Worm (Caenorhabditis elegans): ENCODE results near the gene unc-53.

DNA sequence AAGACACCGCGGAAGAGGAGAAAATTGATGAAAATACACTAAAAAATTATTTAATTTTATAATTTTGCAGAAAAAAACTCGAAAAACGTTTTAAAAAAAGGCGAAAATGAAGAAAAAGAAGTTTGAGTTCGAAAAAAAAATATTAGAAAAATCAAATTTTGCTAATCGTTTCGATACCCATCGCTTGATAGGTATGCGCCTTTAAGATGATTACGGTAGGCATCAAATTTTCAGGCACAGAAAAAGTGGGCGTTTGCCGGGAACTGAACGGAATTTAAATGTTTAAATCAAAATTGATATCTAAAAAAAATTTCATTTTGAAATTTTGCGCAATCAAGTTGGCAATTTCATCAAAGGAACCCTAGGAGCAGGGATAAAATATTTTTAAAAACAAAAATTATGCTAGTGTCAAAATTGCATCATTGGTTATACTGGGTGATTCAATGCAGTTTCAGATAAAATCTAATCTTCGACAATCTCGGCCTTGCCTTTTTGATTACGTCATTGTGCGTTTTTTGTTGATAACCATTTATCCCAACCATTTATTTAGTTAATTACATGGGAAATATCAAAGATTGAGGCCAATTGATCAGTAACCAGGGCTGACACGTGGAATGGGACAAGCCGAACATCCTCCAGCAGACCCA, 45.6 kb downstream of the unc-53 start:
- TF ChIP-seq nhr-12 (tag; optimal IDR thresholded peaks at IDR 0.05) (no peak), nhr-6 (tag; optimal IDR thresholded peaks at IDR 0.05) (no peak)
